Worm (Caenorhabditis elegans): ENCODE results near the gene ZK470.6.

The ZK470.6 gene

DNA sequence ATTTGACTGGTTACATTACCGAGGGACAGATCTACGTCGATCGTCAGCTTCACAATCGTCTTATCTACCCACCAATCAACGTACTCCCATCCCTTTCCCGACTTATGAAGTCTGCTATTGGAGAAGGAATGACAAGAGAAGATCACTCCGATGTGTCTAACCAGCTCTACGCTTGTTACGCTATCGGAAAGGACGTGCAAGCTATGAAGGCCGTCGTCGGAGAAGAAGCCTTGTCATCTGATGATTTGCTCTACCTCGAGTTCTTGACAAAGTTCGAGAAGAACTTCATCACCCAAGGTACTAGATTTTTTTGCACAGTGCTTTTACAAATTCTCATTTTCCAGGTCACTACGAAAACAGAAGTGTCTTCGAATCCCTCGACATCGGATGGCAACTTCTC is 14.9 kb upstream of the ZK470.6 start:
- TF ChIP-seq F13C5.2 (tag; optimal IDR thresholded peaks at IDR 0.05) = no peak

DNA sequence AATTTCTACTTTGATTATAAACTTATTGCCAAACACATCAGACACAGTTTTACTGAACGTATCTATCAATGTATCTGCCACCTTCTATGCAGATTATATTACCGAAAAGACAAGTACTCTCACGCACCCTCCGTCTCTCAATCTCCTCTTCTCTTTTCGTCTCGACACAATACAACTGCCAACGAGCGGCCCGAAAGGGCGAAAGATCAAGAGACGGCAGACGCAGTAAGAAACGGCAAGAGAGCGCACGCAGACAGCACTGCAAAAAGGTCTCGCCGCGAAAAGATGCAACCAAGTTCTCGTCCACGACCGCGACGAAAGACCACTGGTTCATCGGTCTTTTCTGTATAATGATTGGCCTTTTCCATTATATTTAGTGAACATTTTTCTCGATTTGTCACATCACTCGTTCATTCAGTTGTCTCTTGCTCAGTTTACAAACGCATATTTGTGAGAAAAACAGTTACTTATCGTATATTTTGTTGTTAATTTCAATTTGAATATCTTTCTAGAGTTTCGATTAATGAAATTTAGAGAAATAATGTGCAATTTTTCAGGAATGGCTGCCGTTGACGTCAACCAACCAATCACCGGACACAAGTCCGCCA is 13.3 kb upstream of the ZK470.6 start, which contains the start of gene vha-12:
vha-12 (plus strand) TSS at position 558 of the 608 bp plus-strand sequence.
- TF ChIP-seq hmbx-1 (tag; optimal IDR thresholded peaks at IDR 0.05) (no peak), flt-1 (GFP tag; IDR thresholded peaks at IDR 0.05) (no peak)

DNA sequence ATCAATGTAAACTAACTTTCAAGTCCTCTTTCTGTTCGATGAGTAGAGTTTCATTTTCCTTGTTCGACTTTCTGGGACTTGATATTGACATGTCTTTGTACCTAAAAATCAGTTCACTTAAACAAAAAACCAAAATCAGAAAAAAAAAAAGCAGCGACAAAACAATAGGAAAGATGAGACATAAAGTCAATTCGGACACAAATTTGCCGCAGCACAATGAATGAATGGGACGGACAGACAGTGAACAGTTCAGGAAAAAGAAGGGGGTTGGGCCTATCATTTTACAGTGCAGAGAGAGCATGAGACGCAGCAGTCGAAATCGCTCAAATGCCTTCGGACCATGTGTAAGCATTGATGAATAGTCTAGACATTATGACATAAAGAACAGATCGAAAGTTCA is 9.4 kb upstream of the ZK470.6 start, which contains the start of gene mrp-6:
mrp-6 (minus strand) TSS at position 101 of the 400 bp plus-strand sequence.
- TF ChIP-seq hmbx-1 (tag; optimal IDR thresholded peaks at IDR 0.05) = no peak

DNA sequence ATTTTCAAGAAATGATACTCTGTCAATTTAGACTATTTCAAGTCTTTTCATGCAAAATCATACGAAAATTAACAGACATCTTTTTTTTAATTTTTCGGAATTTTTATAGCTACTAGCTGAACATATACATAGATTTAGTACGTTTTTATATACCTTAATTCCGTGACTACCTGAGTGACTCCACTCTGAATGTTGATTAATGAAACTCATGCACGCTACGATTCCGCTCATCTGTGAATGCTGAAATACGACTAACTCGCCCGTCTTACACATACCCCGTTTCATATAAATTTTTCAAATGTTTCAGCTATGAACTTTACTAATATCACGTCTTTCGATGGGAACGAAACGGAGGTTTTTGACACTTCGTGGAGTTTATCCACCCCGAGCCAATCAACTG is 10.1 kb downstream of the ZK470.6 start, which contains the start of gene ZK470.14:
ZK470.14 (plus strand) TSS at position 301 of the 400 bp plus-strand sequence.
- TF ChIP-seq tbx-37 (GFP tag; conservative IDR thresholded peaks at IDR 0.05) (no peak), tra-4 (tag; optimal IDR thresholded peaks at IDR 0.05) (no peak), F13C5.2 (tag; optimal IDR thresholded peaks at IDR 0.05) (no peak), tbx-11 (GFP tag; IDR thresholded peaks at IDR 0.05) (no peak), pes-1 (GFP tag; IDR thresholded peaks at IDR 0.05) (no peak), hmg-4 (GFP tag; optimal IDR thresholded peaks at IDR 0.05) (no peak), sea-1 (GFP tag; conservative IDR thresholded peaks at IDR 0.05) (no peak), B0310.2 (tag; optimal IDR thresholded peaks at IDR 0.05) (no peak), hmbx-1 (tag; optimal IDR thresholded peaks at IDR 0.05) (no peak), ets-7 (tag; optimal IDR thresholded peaks at IDR 0.05) (no peak), hnd-1 (tag; optimal IDR thresholded peaks at IDR 0.05) (no peak), flt-1 (GFP tag; IDR thresholded peaks at IDR 0.05) (no peak), scrt-1 (GFP tag; IDR thresholded peaks at IDR 0.05) (no peak)

DNA sequence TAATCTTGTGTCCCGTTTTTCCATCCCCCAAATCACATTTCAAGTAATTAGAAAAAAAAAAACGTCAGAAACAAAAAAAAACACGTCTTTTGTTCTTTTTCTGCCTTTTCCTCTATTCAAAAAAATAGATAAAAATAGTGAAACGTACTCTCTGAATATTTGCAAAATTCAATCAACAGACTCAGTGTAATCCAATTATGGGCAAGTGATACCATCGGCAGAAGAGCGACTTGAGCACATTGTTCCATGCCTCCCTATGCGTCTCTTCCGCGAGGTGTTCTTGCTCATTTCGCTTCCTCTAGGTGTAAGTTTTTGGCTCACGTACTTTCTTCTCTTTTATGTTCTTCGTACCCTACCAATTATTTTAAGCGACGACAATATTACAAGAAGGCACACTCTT is 13.9 kb downstream of the ZK470.6 start, which contains the start of gene ZK470.1:
ZK470.1 (plus strand) TSS at position 301 of the 400 bp plus-strand sequence.
- TF ChIP-seq hmg-4 (GFP tag; optimal IDR thresholded peaks at IDR 0.05) = no peak
- TF ChIP-seq tbx-11 (GFP tag; IDR thresholded peaks at IDR 0.05) = no peak
- no peak for TF ChIP-seq F13C5.2 (tag; optimal IDR thresholded peaks at IDR 0.05)
- no peak for TF ChIP-seq ets-7 (tag; optimal IDR thresholded peaks at IDR 0.05)
- TF ChIP-seq hmbx-1 (tag; optimal IDR thresholded peaks at IDR 0.05) = no peak
- no peak for TF ChIP-seq tbx-37 (GFP tag; conservative IDR thresholded peaks at IDR 0.05)
- TF ChIP-seq tra-4 (tag; optimal IDR thresholded peaks at IDR 0.05) = no peak
- TF ChIP-seq ceh-36 (tag; optimal IDR thresholded peaks at IDR 0.05) = no peak
- TF ChIP-seq pes-1 (GFP tag; IDR thresholded peaks at IDR 0.05) = no peak
- no peak for TF ChIP-seq sea-1 (GFP tag; conservative IDR thresholded peaks at IDR 0.05)
- TF ChIP-seq aly-1 (tag; optimal IDR thresholded peaks at IDR 0.05) = no peak
- no peak for TF ChIP-seq flt-1 (GFP tag; IDR thresholded peaks at IDR 0.05)
- no peak for TF ChIP-seq B0310.2 (tag; optimal IDR thresholded peaks at IDR 0.05)
- no peak for TF ChIP-seq ceh-13 (GFP tag; optimal IDR thresholded peaks at IDR 0.05)
- no peak for TF ChIP-seq hnd-1 (tag; optimal IDR thresholded peaks at IDR 0.05)
- no peak for TF ChIP-seq scrt-1 (GFP tag; IDR thresholded peaks at IDR 0.05)
- no peak for TF ChIP-seq ama-1 (optimal IDR thresholded peaks at IDR 0.05)

DNA sequence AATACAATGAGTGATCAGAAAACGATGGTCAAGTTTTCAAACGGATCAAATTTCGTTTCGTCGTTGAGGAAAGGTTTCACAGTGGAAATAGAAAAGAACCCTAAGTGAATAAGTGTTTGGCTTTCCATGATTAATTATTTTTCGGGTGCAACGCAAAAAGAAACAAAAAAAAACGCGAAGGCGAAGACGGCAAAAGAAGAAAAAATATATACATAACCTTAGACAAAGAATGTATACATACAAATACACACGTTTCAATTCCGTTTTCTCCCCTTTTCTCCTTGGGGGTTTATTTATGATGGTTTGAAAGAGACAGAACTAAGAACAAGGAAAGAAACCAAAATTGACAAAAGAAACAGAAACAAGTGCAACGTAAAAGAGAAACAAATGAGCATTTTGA is 15.4 kb downstream of the ZK470.6 start:
- TF ChIP-seq ets-7 (tag; optimal IDR thresholded peaks at IDR 0.05) = no peak
- no peak for TF ChIP-seq tbx-11 (GFP tag; IDR thresholded peaks at IDR 0.05)
- TF ChIP-seq tra-4 (tag; optimal IDR thresholded peaks at IDR 0.05) = no peak
- no peak for TF ChIP-seq ceh-13 (GFP tag; optimal IDR thresholded peaks at IDR 0.05)
- no peak for TF ChIP-seq sea-1 (GFP tag; conservative IDR thresholded peaks at IDR 0.05)
- TF ChIP-seq ama-1 (optimal IDR thresholded peaks at IDR 0.05) = no peak
- TF ChIP-seq B0310.2 (tag; optimal IDR thresholded peaks at IDR 0.05) = no peak
- TF ChIP-seq flt-1 (GFP tag; IDR thresholded peaks at IDR 0.05) = no peak
- TF ChIP-seq hmbx-1 (tag; optimal IDR thresholded peaks at IDR 0.05) = no peak
- TF ChIP-seq aly-1 (tag; optimal IDR thresholded peaks at IDR 0.05) = no peak
- no peak for TF ChIP-seq hmg-4 (GFP tag; optimal IDR thresholded peaks at IDR 0.05)
- TF ChIP-seq tbx-37 (GFP tag; conservative IDR thresholded peaks at IDR 0.05) = no peak
- TF ChIP-seq ceh-36 (tag; optimal IDR thresholded peaks at IDR 0.05) = no peak
- TF ChIP-seq pes-1 (GFP tag; IDR thresholded peaks at IDR 0.05) = no peak
- no peak for TF ChIP-seq scrt-1 (GFP tag; IDR thresholded peaks at IDR 0.05)
- TF ChIP-seq F13C5.2 (tag; optimal IDR thresholded peaks at IDR 0.05) = no peak
- TF ChIP-seq hnd-1 (tag; optimal IDR thresholded peaks at IDR 0.05) = no peak

DNA sequence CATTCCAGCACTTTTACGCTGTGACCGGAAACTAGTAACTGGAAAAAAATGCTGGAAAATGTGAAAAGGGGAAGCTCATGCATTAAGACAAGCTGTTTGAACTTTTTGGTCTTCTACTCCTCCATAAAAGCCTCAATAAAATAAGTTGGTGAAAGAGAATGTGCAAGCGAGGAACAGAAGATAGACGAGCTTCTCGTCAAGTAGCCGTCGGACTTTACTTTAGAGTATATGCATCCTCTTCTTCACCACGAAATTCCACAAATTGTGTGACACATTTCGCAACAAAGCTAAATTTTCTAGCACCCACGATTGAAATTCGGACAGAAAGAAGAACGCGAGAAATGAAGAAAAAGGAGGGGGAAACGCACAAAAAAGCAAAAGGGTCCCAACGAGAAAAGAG is 17.4 kb downstream of the ZK470.6 start:
- TF ChIP-seq F13C5.2 (tag; optimal IDR thresholded peaks at IDR 0.05) (no peak), pes-1 (GFP tag; IDR thresholded peaks at IDR 0.05) (no peak), scrt-1 (GFP tag; IDR thresholded peaks at IDR 0.05) (no peak), hnd-1 (tag; optimal IDR thresholded peaks at IDR 0.05) (no peak), flt-1 (GFP tag; IDR thresholded peaks at IDR 0.05) (no peak), hmg-4 (GFP tag; optimal IDR thresholded peaks at IDR 0.05) (no peak), B0310.2 (tag; optimal IDR thresholded peaks at IDR 0.05) (no peak), ets-7 (tag; optimal IDR thresholded peaks at IDR 0.05) (no peak), aly-1 (tag; optimal IDR thresholded peaks at IDR 0.05) (no peak)

DNA sequence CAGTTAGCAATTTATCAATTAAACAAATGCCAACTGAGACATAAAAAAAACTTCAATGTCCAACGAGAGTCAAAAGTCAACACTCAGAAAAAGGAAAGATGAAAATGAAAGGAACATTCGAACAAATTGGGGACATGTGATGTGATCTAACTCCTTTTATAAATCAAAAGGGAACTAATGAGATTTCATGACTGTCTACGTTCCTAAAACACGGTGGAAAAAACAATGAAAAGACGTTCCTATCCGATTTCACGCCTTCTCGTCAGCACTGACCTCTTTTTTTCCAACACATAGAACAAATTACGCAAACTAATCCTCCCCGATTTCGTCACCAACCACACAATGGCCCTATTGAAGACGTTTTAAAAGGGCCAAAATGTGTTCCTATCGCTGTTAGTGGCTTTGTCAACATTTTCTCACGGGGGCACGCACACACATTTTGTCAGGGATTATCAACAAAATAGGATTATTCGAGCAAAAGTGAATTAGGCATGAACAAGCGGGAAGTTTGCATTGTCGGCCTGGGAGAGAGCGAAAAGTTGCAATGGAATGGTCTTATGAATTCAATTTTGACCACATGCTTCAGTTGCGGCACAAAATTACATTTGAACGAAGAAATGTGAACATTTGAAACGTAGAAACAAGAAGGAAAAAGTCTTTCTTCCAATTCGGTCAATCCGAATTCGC is 18.0 kb downstream of the ZK470.6 start:
- TF ChIP-seq tbx-11 (GFP tag; IDR thresholded peaks at IDR 0.05) (no peak), tra-4 (tag; optimal IDR thresholded peaks at IDR 0.05) (no peak), B0310.2 (tag; optimal IDR thresholded peaks at IDR 0.05) (no peak), flt-1 (GFP tag; IDR thresholded peaks at IDR 0.05) (no peak), hmg-4 (GFP tag; optimal IDR thresholded peaks at IDR 0.05) (no peak), ceh-36 (tag; optimal IDR thresholded peaks at IDR 0.05) (no peak), hmbx-1 (tag; optimal IDR thresholded peaks at IDR 0.05) (no peak)

Data from whole organism, early embryonic.